Worm (Caenorhabditis elegans) whole organism, midembryonic: ENCODE results near the gene cthd-1.

Source experiments
- T22C8.4 ChIP-seq: fragments of 200-800 bp; sonication (Bioruptor generic); IDR thresholded peaks from 2 replicates; pipeline ENCODE4 v1.3.6; 2022; ENCODE audit warnings: missing genetic modification characterization, missing compliant biosample characterization
- flt-1 ChIP-seq: fragments of 200-800 bp; sonication (Bioruptor generic); IDR thresholded peaks from 2 replicates; pipeline ENCODE4 v1.3.6; 2022; ENCODE audit warnings: missing genetic modification characterization, missing compliant biosample characterization
- klf-2 ChIP-seq: fragments of 200-800 bp; sonication (Bioruptor generic); conservative IDR thresholded peaks from 2 replicates; pipeline ENCODE4 v1.3.6; 2022; ENCODE audit warnings: missing genetic modification reagents, missing genetic modification characterization, missing compliant biosample characterization
- med-1 ChIP-seq: sonication (generic microtip); optimal IDR thresholded peaks from 2 replicates; lab custom pipeline; 2017; ENCODE audit warnings: missing genetic modification characterization, mild to moderate bottlenecking, missing compliant biosample characterization, antibody characterized with exemption, missing genetic modification reagents; ENCODE audit not compliant: insufficient read depth
- ref-1 ChIP-seq: fragments of 200-800 bp; sonication (Bioruptor generic); conservative IDR thresholded peaks from 2 replicates; pipeline ENCODE4 v1.3.6; 2022; ENCODE audit warnings: missing genetic modification reagents, missing genetic modification characterization, missing compliant biosample characterization
- tab-1 ChIP-seq: fragments of 200-800 bp; sonication (Bioruptor generic); IDR thresholded peaks from 2 replicates; pipeline ENCODE4 v1.3.6; 2022; ENCODE audit warnings: missing genetic modification characterization, missing compliant biosample characterization
- ztf-23 ChIP-seq: fragments of 200-800 bp; sonication (Bioruptor generic); IDR thresholded peaks from 2 replicates; pipeline ENCODE4 v1.3.6; 2022; ENCODE audit warnings: missing genetic modification reagents, missing genetic modification characterization, missing compliant biosample characterization
- ztf-29 ChIP-seq: fragments of 200-800 bp; sonication (Bioruptor generic); IDR thresholded peaks from 2 replicates; pipeline ENCODE4 v1.3.6; 2022; ENCODE audit warnings: missing genetic modification reagents, missing genetic modification characterization, missing compliant biosample characterization

DNA sequence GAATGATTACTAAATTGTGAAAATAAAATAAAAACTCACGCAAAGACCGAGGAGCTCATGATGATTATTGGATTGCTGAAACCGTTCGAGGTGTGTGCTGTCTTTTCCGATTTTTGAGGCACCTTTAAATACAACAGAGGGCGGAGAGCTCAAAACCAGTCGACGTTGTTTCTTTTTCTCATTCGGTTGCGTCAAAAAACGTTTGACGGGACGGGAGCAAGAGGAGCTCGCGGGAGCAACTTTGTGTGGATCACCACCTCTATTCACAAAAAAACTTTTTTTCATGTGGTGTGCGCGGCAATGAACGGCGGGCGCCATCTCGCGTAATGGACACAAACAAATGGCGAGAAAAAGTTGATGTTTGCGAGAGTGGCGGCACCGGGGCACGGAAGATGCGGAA, 49.0 kb upstream of the cthd-1 start, which contains the start of gene idpc-3:
- no peak for TF ChIP-seq ztf-29 (GFP tag; lab: Robert Waterston, UW)
- no peak for TF ChIP-seq flt-1 (GFP tag; lab: Robert Waterston, UW)
- no peak for TF ChIP-seq T22C8.4 (GFP tag; lab: Robert Waterston, UW)
- no peak for TF ChIP-seq tab-1 (GFP tag; lab: Robert Waterston, UW)
- no peak for TF ChIP-seq ztf-23
- TF ChIP-seq ref-1 (GFP tag; lab: Robert Waterston, UW): no peak
- no peak for TF ChIP-seq med-1 (GFP tag; lab: Kevin White, UChicago)
- no peak for TF ChIP-seq klf-2
